Worm (Caenorhabditis elegans): ENCODE data around the gene F13B6.3.

The F13B6.3 gene

ce11 chrIV:7454890-7455289, 10.9 kb downstream of the F13B6.3 start:
- no peak for TF ChIP-seq nhr-179 (tag; optimal IDR thresholded peaks at IDR 0.05)
- no peak for TF ChIP-seq hmg-20 (GFP tag; IDR thresholded peaks at IDR 0.05)
- TF ChIP-seq lsy-27 (tag; optimal IDR thresholded peaks at IDR 0.05; ENCODE audit: borderline replicate concordance, insufficient read depth): no peak
- TF ChIP-seq K11D2.4 (GFP tag; IDR thresholded peaks at IDR 0.05): no peak
- TF ChIP-seq cebp-1 (GFP tag; IDR thresholded peaks at IDR 0.05): no peak
- no peak for TF ChIP-seq cebp-1 (tag; optimal IDR thresholded peaks at IDR 0.05)
- no peak for TF ChIP-seq lin-35 (GFP tag; optimal IDR thresholded peaks at IDR 0.05)
- TF ChIP-seq attf-3 (GFP tag; conservative IDR thresholded peaks at IDR 0.05): no peak
- TF ChIP-seq ztf-25 (GFP tag; IDR thresholded peaks at IDR 0.05): no peak
- no peak for TF ChIP-seq dpff-1 (tag; optimal IDR thresholded peaks at IDR 0.05)

- TF ChIP-seq madf-8 (GFP tag; conservative IDR thresholded peaks at IDR 0.05): no peak
- no peak for TF ChIP-seq lin-40 (tag; optimal IDR thresholded peaks at IDR 0.05)
- TF ChIP-seq let-526 (GFP tag; IDR thresholded peaks at IDR 0.05): no peak
- TF ChIP-seq F49E8.2 (tag; optimal IDR thresholded peaks at IDR 0.05; ENCODE audit: insufficient read depth): no peak
- no peak for TF ChIP-seq egl-44 (GFP tag; IDR thresholded peaks at IDR 0.05)
- TF ChIP-seq madf-6 (GFP tag; IDR thresholded peaks at IDR 0.05): no peak
- TF ChIP-seq zim-3 (tag; optimal IDR thresholded peaks at IDR 0.05): no peak
- TF ChIP-seq ZK185.1 (tag; optimal IDR thresholded peaks at IDR 0.05; ENCODE audit: poor library complexity, severe bottlenecking): no peak
Measured at ce11 chrIV:7453661-7454159, 12.0 kb downstream of the F13B6.3 start.

- TF ChIP-seq attf-5 (GFP tag; optimal IDR thresholded peaks at IDR 0.05): no peak
- no peak for TF ChIP-seq akir-1 (GFP tag; optimal IDR thresholded peaks at IDR 0.05)
- no peak for TF ChIP-seq let-526 (GFP tag; IDR thresholded peaks at IDR 0.05)
- TF ChIP-seq egrh-3 (GFP tag; IDR thresholded peaks at IDR 0.05): no peak
- TF ChIP-seq dpl-1 (GFP tag; optimal IDR thresholded peaks at IDR 0.05): no peak
- TF ChIP-seq dpff-1 (tag; optimal IDR thresholded peaks at IDR 0.05): no peak
- TF ChIP-seq F10E7.11 (tag; optimal IDR thresholded peaks at IDR 0.05): no peak
- no peak for TF ChIP-seq nhr-80 (tag; optimal IDR thresholded peaks at IDR 0.05)
- TF ChIP-seq nhr-120 (GFP tag; IDR thresholded peaks at IDR 0.05): no peak
- no peak for TF ChIP-seq ztf-18 (tag; optimal IDR thresholded peaks at IDR 0.05)
- TF ChIP-seq ztf-28 (GFP tag; IDR thresholded peaks at IDR 0.05): no peak
- TF ChIP-seq lin-54 (GFP tag; optimal IDR thresholded peaks at IDR 0.05): no peak
- no peak for TF ChIP-seq somi-1 (GFP tag; optimal IDR thresholded peaks at IDR 0.05)
- no peak for TF ChIP-seq unc-62 (GFP tag; optimal IDR thresholded peaks at IDR 0.05)
- TF ChIP-seq Y79H2A.3 (GFP tag; conservative IDR thresholded peaks at IDR 0.05): no peak
- TF ChIP-seq K11D2.4 (GFP tag; IDR thresholded peaks at IDR 0.05): no peak
- TF ChIP-seq repo-1 (tag; optimal IDR thresholded peaks at IDR 0.05): no peak
Measured at ce11 chrIV:7451345-7451744, 14.4 kb downstream of the F13B6.3 start, which contains the start of gene tes-1. TSS of gene tes-1 (minus strand) at chrIV:7451445.

ce11 chrIV:7447556-7447955, 18.2 kb downstream of the F13B6.3 start, which contains the start of gene B0496.2:
TSS of gene B0496.2 (plus strand) at chrIV:7447856.
- TF ChIP-seq die-1 (tag; optimal IDR thresholded peaks at IDR 0.05) (no peak), nfya-1 (tag; optimal IDR thresholded peaks at IDR 0.05; ENCODE audit: borderline replicate concordance, insufficient read depth) (no peak), bed-1 (GFP tag; IDR thresholded peaks at IDR 0.05) (no peak), repo-1 (tag; optimal IDR thresholded peaks at IDR 0.05) (no peak), rec-8 (tag; optimal IDR thresholded peaks at IDR 0.05) (no peak), him-1 (tag; optimal IDR thresholded peaks at IDR 0.05) (no peak), attf-3 (GFP tag; conservative IDR thresholded peaks at IDR 0.05) (no peak), unc-62 (GFP tag; optimal IDR thresholded peaks at IDR 0.05) (no peak), K12H6.12 (tag; optimal IDR thresholded peaks at IDR 0.05) (no peak), F39B2.1 (GFP tag; IDR thresholded peaks at IDR 0.05) (no peak), hsf-1 (GFP tag; IDR thresholded peaks at IDR 0.05) (no peak), madf-8 (GFP tag; conservative IDR thresholded peaks at IDR 0.05) (no peak), sdz-38 (tag; optimal IDR thresholded peaks at IDR 0.05) (no peak), lin-35 (GFP tag; optimal IDR thresholded peaks at IDR 0.05) (no peak)

Measured in whole organism, young adult.